Fruit fly (Drosophila melanogaster) whole organism, prepupa: Measurements from ENCODE around the gene CG11723.

Experiments
- CG10669 ChIP-seq: fragments of 200-800 bp; sonication (Bioruptor generic); optimal IDR thresholded peaks from 3 replicates; lab custom pipeline; 2018; ENCODE audit warnings: missing biosample characterization, mild to moderate bottlenecking, missing genetic modification characterization, moderate library complexity
- CG11294 ChIP-seq: fragments of 200-800 bp; sonication (Bioruptor generic); IDR thresholded peaks from 2 replicates; pipeline ENCODE4 v1.3.6; 2022; ENCODE audit warnings: missing biosample characterization, missing genetic modification characterization
- CG11762 ChIP-seq: fragments of 200-800 bp; sonication (Bioruptor generic); optimal IDR thresholded peaks from 3 replicates; lab custom pipeline; 2016; ENCODE audit warnings: missing biosample characterization, missing genetic modification characterization; ENCODE audit not compliant: insufficient read depth
- CG11902 ChIP-seq: fragments of 200-800 bp; sonication (Bioruptor generic); optimal IDR thresholded peaks from 3 replicates; lab custom pipeline; 2016; ENCODE audit warnings: missing biosample characterization, missing genetic modification characterization
- CG15336 ChIP-seq: fragments of 200-800 bp; sonication (Bioruptor generic); IDR thresholded peaks from 2 replicates; pipeline ENCODE4 v1.3.6; 2022; ENCODE audit warnings: missing biosample characterization, missing genetic modification characterization
- CG1621 ChIP-seq: fragments of 200-800 bp; sonication (Bioruptor generic); optimal IDR thresholded peaks from 3 replicates; lab custom pipeline; 2018; ENCODE audit warnings: missing biosample characterization, mild to moderate bottlenecking, missing genetic modification characterization
- CG16779 ChIP-seq: fragments of 200-800 bp; sonication (Bioruptor generic); optimal IDR thresholded peaks from 3 replicates; lab custom pipeline; 2017; ENCODE audit warnings: missing biosample characterization, mild to moderate bottlenecking, missing genetic modification characterization
- CG3032 ChIP-seq: fragments of 200-800 bp; optimal IDR thresholded peaks from 2 replicates; lab custom pipeline; 2019; ENCODE audit warnings: missing biosample characterization, mild to moderate bottlenecking, missing genetic modification characterization, moderate library complexity
- CG31627 ChIP-seq: fragments of 200-800 bp; sonication (Bioruptor generic); optimal IDR thresholded peaks from 3 replicates; lab custom pipeline; 2016; ENCODE audit warnings: missing biosample characterization, missing genetic modification characterization
- CG32006 ChIP-seq: fragments of 200-800 bp; sonication (Bioruptor generic); optimal IDR thresholded peaks from 3 replicates; lab custom pipeline; 2017; ENCODE audit warnings: missing biosample characterization, mild to moderate bottlenecking, missing genetic modification characterization
- CG3919 ChIP-seq: fragments of 200-800 bp; sonication (Bioruptor generic); optimal IDR thresholded peaks from 3 replicates; lab custom pipeline; 2016; ENCODE audit warnings: missing biosample characterization, missing genetic modification characterization
- CG4318 ChIP-seq: fragments of 200-800 bp; sonication (Bioruptor generic); optimal IDR thresholded peaks from 3 replicates; lab custom pipeline; 2017; ENCODE audit warnings: missing biosample characterization, mild to moderate bottlenecking, missing genetic modification characterization
- CG6276 ChIP-seq: fragments of 200-800 bp; sonication (Bioruptor generic); optimal IDR thresholded peaks from 2 replicates; lab custom pipeline; 2017; ENCODE audit warnings: missing biosample characterization, mild to moderate bottlenecking, missing genetic modification characterization
- CG6792 ChIP-seq: fragments of 200-800 bp; sonication (Bioruptor generic); optimal IDR thresholded peaks from 3 replicates; lab custom pipeline; 2016; ENCODE audit warnings: missing biosample characterization, missing genetic modification characterization
- CG6808 ChIP-seq: fragments of 200-800 bp; sonication (Bioruptor generic); optimal IDR thresholded peaks from 3 replicates; lab custom pipeline; 2017; ENCODE audit warnings: missing biosample characterization, missing genetic modification characterization, mild to moderate bottlenecking, moderate library complexity, missing genetic modification reagents
- CG6854 ChIP-seq: fragments of 200-800 bp; sonication (Bioruptor generic); optimal IDR thresholded peaks from 2 replicates; lab custom pipeline; 2017; ENCODE audit warnings: missing biosample characterization, mild to moderate bottlenecking, missing genetic modification characterization
- CG7368 ChIP-seq: fragments of 200-800 bp; sonication (Bioruptor generic); optimal IDR thresholded peaks from 3 replicates; lab custom pipeline; 2016; ENCODE audit warnings: missing biosample characterization, missing genetic modification characterization
- CG8119 ChIP-seq: fragments of 200-800 bp; sonication (Bioruptor generic); IDR thresholded peaks from 3 replicates; pipeline ENCODE4 v1.3.6; 2022; ENCODE audit warnings: missing biosample characterization, missing genetic modification characterization
- CG8632 ChIP-seq: fragments of 200-800 bp; sonication (Bioruptor generic); optimal IDR thresholded peaks from 3 replicates; lab custom pipeline; 2016; ENCODE audit warnings: missing biosample characterization, missing genetic modification characterization
- Eip78C ChIP-seq: fragments of 200-800 bp; sonication (Bioruptor generic); peaks from one replicate; lab custom pipeline; 2016; ENCODE audit warnings: missing biosample characterization, missing genetic modification characterization
- Eip93F ChIP-seq: fragments of 200-800 bp; sonication (Bioruptor generic); optimal IDR thresholded peaks from 2 replicates; lab custom pipeline; 2016; ENCODE audit warnings: missing biosample characterization, mild to moderate bottlenecking, missing genetic modification characterization
- Ets21C ChIP-seq: fragments of 200-800 bp; sonication (Bioruptor generic); optimal IDR thresholded peaks from 3 replicates; lab custom pipeline; 2016; ENCODE audit warnings: missing biosample characterization, missing genetic modification characterization
- Ets96B ChIP-seq: fragments of 200-800 bp; optimal IDR thresholded peaks from 2 replicates; lab custom pipeline; 2019; ENCODE audit warnings: missing biosample characterization, mild to moderate bottlenecking, missing genetic modification characterization, moderate library complexity
- Gug ChIP-seq: fragments of 200-800 bp; sonication (Bioruptor generic); IDR thresholded peaks from 2 replicates; pipeline ENCODE4 v1.3.6; 2022; ENCODE audit warnings: missing biosample characterization, missing genetic modification characterization
- Hr38 ChIP-seq: sonication (Bioruptor generic); optimal IDR thresholded peaks from 2 replicates; lab custom pipeline; 2016; ENCODE audit warnings: missing biosample characterization, missing genetic modification characterization
- Hr39 ChIP-seq: fragments of 200-800 bp; sonication (Bioruptor generic); optimal IDR thresholded peaks from 2 replicates; lab custom pipeline; 2016; ENCODE audit warnings: missing biosample characterization, missing genetic modification characterization
- Lpt ChIP-seq: fragments of 200-800 bp; sonication (Bioruptor generic); optimal IDR thresholded peaks from 3 replicates; lab custom pipeline; 2016; ENCODE audit warnings: missing biosample characterization, missing genetic modification characterization
- Met ChIP-seq: fragments of 200-800 bp; sonication (Bioruptor generic); optimal IDR thresholded peaks from 3 replicates; lab custom pipeline; 2016; ENCODE audit warnings: missing biosample characterization, missing genetic modification characterization
- OdsH ChIP-seq: fragments of 200-800 bp; sonication (Bioruptor generic); optimal IDR thresholded peaks from 3 replicates; lab custom pipeline; 2016; ENCODE audit warnings: missing biosample characterization, missing genetic modification characterization
- Smox ChIP-seq: fragments of 200-800 bp; sonication (Bioruptor generic); optimal IDR thresholded peaks from 3 replicates; lab custom pipeline; 2016; ENCODE audit warnings: missing biosample characterization, missing genetic modification characterization
- Sox102F ChIP-seq: fragments of 200-800 bp; sonication (Bioruptor generic); optimal IDR thresholded peaks from 2 replicates; lab custom pipeline; 2016; ENCODE audit warnings: missing biosample characterization, mild to moderate bottlenecking, missing genetic modification characterization
- achi ChIP-seq: fragments of 200-800 bp; sonication (Bioruptor generic); optimal IDR thresholded peaks from 3 replicates; lab custom pipeline; 2016; ENCODE audit warnings: missing biosample characterization, missing genetic modification characterization
- acj6 ChIP-seq: fragments of 200-800 bp; sonication (Bioruptor generic); optimal IDR thresholded peaks from 3 replicates; lab custom pipeline; 2016; ENCODE audit warnings: missing biosample characterization, missing genetic modification characterization
- cyc ChIP-seq: fragments of 200-800 bp; sonication (Bioruptor generic); optimal IDR thresholded peaks from 3 replicates; lab custom pipeline; 2016; ENCODE audit warnings: missing biosample characterization, missing genetic modification characterization
- dac ChIP-seq: fragments of 200-800 bp; sonication (Bioruptor generic); optimal IDR thresholded peaks from 2 replicates; lab custom pipeline; 2017; ENCODE audit warnings: missing biosample characterization, mild to moderate bottlenecking, missing genetic modification characterization
- dsx ChIP-seq: fragments of 200-800 bp; optimal IDR thresholded peaks from 3 replicates; lab custom pipeline; 2019; ENCODE audit warnings: missing biosample characterization, mild to moderate bottlenecking, missing genetic modification characterization, moderate library complexity; ENCODE audit not compliant: poor library complexity, severe bottlenecking
- fd59A ChIP-seq: fragments of 200-800 bp; sonication (Bioruptor generic); optimal IDR thresholded peaks from 2 replicates; lab custom pipeline; 2017; ENCODE audit warnings: missing biosample characterization, mild to moderate bottlenecking, missing genetic modification characterization, missing genetic modification reagents
- fkh ChIP-seq: fragments of 200-800 bp; sonication (Bioruptor generic); optimal IDR thresholded peaks from 3 replicates; lab custom pipeline; 2017; ENCODE audit warnings: missing biosample characterization, mild to moderate bottlenecking, missing genetic modification characterization, moderate library complexity
- lz ChIP-seq: fragments of 200-800 bp; sonication (Bioruptor generic); optimal IDR thresholded peaks from 3 replicates; lab custom pipeline; 2016; ENCODE audit warnings: missing biosample characterization, missing genetic modification characterization
- net ChIP-seq: fragments of 200-800 bp; sonication (Bioruptor generic); optimal IDR thresholded peaks from 3 replicates; lab custom pipeline; 2016; ENCODE audit warnings: missing biosample characterization, missing genetic modification characterization
- pdm3 ChIP-seq: fragments of 200-800 bp; sonication (Bioruptor generic); optimal IDR thresholded peaks from 3 replicates; lab custom pipeline; 2016; ENCODE audit warnings: missing biosample characterization, missing genetic modification characterization
- spab ChIP-seq: fragments of 200-800 bp; sonication (Bioruptor generic); optimal IDR thresholded peaks from 2 replicates; lab custom pipeline; 2017; ENCODE audit warnings: missing biosample characterization, mild to moderate bottlenecking, missing genetic modification characterization, missing genetic modification reagents
- ss ChIP-seq, 2 experiments: fragments of 200-800 bp; sonication (Bioruptor generic); optimal IDR thresholded peaks; 2 replicates in 1 of 2; 3 replicates in 1 of 2; lab custom pipeline; 2017 to 2018; ENCODE audit warnings: mild to moderate bottlenecking in 2 of 2, missing biosample characterization in 2 of 2, missing genetic modification characterization in 2 of 2, moderate library complexity in 1 of 2
- svp ChIP-seq: fragments of 200-800 bp; sonication (Bioruptor generic); peaks from one replicate; lab custom pipeline; 2016; ENCODE audit warnings: missing biosample characterization, missing genetic modification characterization
- topi ChIP-seq: fragments of 200-800 bp; sonication (Bioruptor generic); optimal IDR thresholded peaks from 3 replicates; lab custom pipeline; 2016; ENCODE audit warnings: missing biosample characterization, missing genetic modification characterization
- vri ChIP-seq: fragments of 200-800 bp; sonication (Bioruptor generic); optimal IDR thresholded peaks from 3 replicates; lab custom pipeline; 2016; ENCODE audit warnings: missing biosample characterization, mild to moderate bottlenecking, missing genetic modification characterization

The CG11723 gene

dm6 chr2L:2177312-2177968 lies 30.4 kb upstream of the CG11723 start (continued):
- TF ChIP-seq svp (GFP tag; lab: Kevin White, UChicago) (peak; percentile 93), Eip93F (peak; percentile 52), CG8119 (GFP tag; lab: Robert Waterston, UW) (peak; percentile 15; the same call in 1 of the 3 replicates), CG6808 (GFP tag; lab: Kevin White, UChicago) (no peak), topi (GFP tag; lab: Kevin White, UChicago) (peak; percentile 81), Ets96B (tag; lab: Kevin White, UChicago) (peak; percentile 64), dsx (peak; percentile 35), CG6792 (GFP tag; lab: Kevin White, UChicago) (peak; percentile 64), CG3032 (tag; lab: Kevin White, UChicago) (peak; percentile 51), fkh (peak; percentile 61), CG11294 (GFP tag; lab: Robert Waterston, UW) (no peak), pdm3 (GFP tag; lab: Kevin White, UChicago) (peak; percentile 78), Met (peak; percentile 78), Hr38 (GFP tag; lab: Kevin White, UChicago) (no peak), dac (GFP tag; lab: Kevin White, UChicago) (no peak)

- peak; percentile 83 for TF ChIP-seq fkh
- peak; percentile 35 for TF ChIP-seq CG6276 (GFP tag; lab: Kevin White, UChicago)
- peak; percentile 46 for TF ChIP-seq spab (GFP tag; lab: Kevin White, UChicago)
- peak; percentile 55 for TF ChIP-seq OdsH
- peak; percentile 43 for TF ChIP-seq fd59A (GFP tag; lab: Kevin White, UChicago)
- TF ChIP-seq CG16779 (tag; lab: Kevin White, UChicago), result no peak
- peak; percentile 43 for TF ChIP-seq CG11762 (GFP tag; lab: Kevin White, UChicago)
- peak; percentile 61; the same call in 1 of the 2 replicates for TF ChIP-seq CG15336
- TF ChIP-seq net (GFP tag; lab: Kevin White, UChicago), result peak; percentile 27
- peak; percentile 57 for TF ChIP-seq CG31627 (GFP tag; lab: Kevin White, UChicago)
- no peak for TF ChIP-seq Lpt (GFP tag; lab: Kevin White, UChicago)
- TF ChIP-seq CG7368, result no peak
- peak; percentile 40 for TF ChIP-seq CG10669 (GFP tag; lab: Kevin White, UChicago)
- peak; percentile 20 for TF ChIP-seq vri
- peak; percentile 64 for TF ChIP-seq acj6 (GFP tag; lab: Kevin White, UChicago)
- TF ChIP-seq Gug, result peak; percentile 20; the same call in 1 of the 2 replicates
- peak; percentile 64 for TF ChIP-seq Smox (GFP tag; lab: Kevin White, UChicago)
- peak; percentile 64 for TF ChIP-seq CG32006
- TF ChIP-seq Eip78C (GFP tag; lab: Kevin White, UChicago), result peak; percentile 85
- peak; percentile 59 for TF ChIP-seq Met
- TF ChIP-seq Sox102F (GFP tag; lab: Kevin White, UChicago), result no peak
- peak; percentile 55 for TF ChIP-seq CG3032 (tag; lab: Kevin White, UChicago)
- TF ChIP-seq CG8632 (GFP tag; lab: Kevin White, UChicago), result peak; percentile 61
- TF ChIP-seq CG11294 (GFP tag; lab: Robert Waterston, UW), result peak; percentile 33; the same call in 1 of the 2 replicates
- peak; percentile 63 for TF ChIP-seq Hr39 (GFP tag; lab: Kevin White, UChicago)
- peak; percentile 26 for TF ChIP-seq CG11902 (GFP tag; lab: Kevin White, UChicago)
- TF ChIP-seq cyc, result peak; percentile 61
- TF ChIP-seq topi (GFP tag; lab: Kevin White, UChicago), result peak; percentile 64
- peak; percentile 15 for TF ChIP-seq Eip93F
- peak; percentile 63 for TF ChIP-seq achi (GFP tag; lab: Kevin White, UChicago)
- peak; percentile 67 for TF ChIP-seq lz (GFP tag; lab: Kevin White, UChicago)
- TF ChIP-seq CG6854, result peak; percentile 50
- no peak for TF ChIP-seq CG1621 (tag; lab: Kevin White, UChicago)
- peak; percentile 30 for TF ChIP-seq Ets96B (tag; lab: Kevin White, UChicago)
- peak; percentile 38 to 66 for TF ChIP-seq ss (GFP tag; optimal IDR thresholded peaks at IDR 0.05; lab: Kevin White, UChicago)
- TF ChIP-seq CG4318 (GFP tag; lab: Kevin White, UChicago), result peak; percentile 30
- no peak for TF ChIP-seq Ets21C (GFP tag; lab: Kevin White, UChicago)
- peak; percentile 34 for TF ChIP-seq CG3919 (GFP tag; lab: Kevin White, UChicago)
Observed at dm6 chr2L:2175930-2176643, 29.0 kb upstream of the CG11723 start.
